Worm (Caenorhabditis elegans): ENCODE data around the gene F52D2.7.

DNA sequence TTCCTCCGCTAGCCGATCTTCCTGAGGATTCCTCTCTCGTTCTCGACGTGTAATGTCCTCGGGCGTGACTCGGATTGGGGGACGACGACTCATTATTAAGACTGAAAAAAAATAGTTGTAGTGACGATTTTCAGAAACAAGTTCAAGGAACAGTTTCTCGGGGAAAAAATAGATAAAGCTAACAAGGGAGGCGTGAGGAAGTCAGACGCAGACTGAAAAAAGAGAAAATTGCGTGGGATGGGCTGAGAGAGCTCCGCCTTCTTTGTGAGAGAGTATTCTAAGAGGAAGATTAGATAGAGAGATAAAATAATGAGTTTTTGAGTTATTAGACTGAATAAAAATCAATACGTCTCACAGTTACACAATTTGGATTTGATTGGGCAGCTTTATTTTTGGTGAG, 49.1 kb upstream of the F52D2.7 start, which contains the start of gene ZC53.1:
- TF ChIP-seq pag-3 (tag; optimal IDR thresholded peaks at IDR 0.05; ENCODE audit: borderline replicate concordance) (no peak), ceh-22 (tag; optimal IDR thresholded peaks at IDR 0.05) (no peak), pqm-1 (tag; optimal IDR thresholded peaks at IDR 0.05) (no peak), pat-9 (tag; optimal IDR thresholded peaks at IDR 0.05) (no peak), pha-4 (tag; optimal IDR thresholded peaks at IDR 0.05) (no peak), hlh-30 (tag; optimal IDR thresholded peaks at IDR 0.05; ENCODE audit: insufficient read depth) (no peak), ceh-18 (tag; optimal IDR thresholded peaks at IDR 0.05) (no peak), hlh-13 (GFP tag; optimal IDR thresholded peaks at IDR 0.05) (no peak), hlh-15 (tag; optimal IDR thresholded peaks at IDR 0.05) (no peak)

Measured in whole organism, late embryonic.